Worm (Caenorhabditis elegans): ENCODE measurements around the gene Y73C8C.10.

DNA sequence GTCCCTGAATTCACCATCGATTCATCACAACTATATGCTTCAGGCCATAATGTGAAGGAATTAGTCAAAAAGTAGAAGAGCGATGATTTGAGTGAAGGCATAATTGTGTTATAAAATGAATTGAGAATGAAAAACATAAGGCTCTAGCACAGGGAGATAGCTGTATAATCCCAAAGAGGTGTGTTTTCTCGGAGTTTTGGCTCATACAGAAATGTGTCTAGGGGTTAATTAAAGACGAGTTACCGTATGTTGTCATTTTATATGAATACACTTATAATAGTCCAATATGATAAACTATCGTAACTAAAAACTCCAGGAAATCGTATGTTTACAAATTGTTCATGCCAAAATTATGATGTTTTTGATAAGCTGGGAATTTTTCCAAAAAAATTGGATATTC lies 46.8 kb downstream of the Y73C8C.10 start, which contains the start of gene srt-5:
- TF ChIP-seq nhr-12 (tag; optimal IDR thresholded peaks at IDR 0.05) (no peak), ama-1 (optimal IDR thresholded peaks at IDR 0.05) (no peak), nhr-25 (tag; optimal IDR thresholded peaks at IDR 0.05) (no peak), nhr-237 (tag; optimal IDR thresholded peaks at IDR 0.05) (no peak), sea-2 (GFP tag; optimal IDR thresholded peaks at IDR 0.05) (no peak), ZK546.5 (tag; optimal IDR thresholded peaks at IDR 0.05) (no peak), elt-3 (tag; optimal IDR thresholded peaks at IDR 0.05) (no peak), aly-2 (tag; optimal IDR thresholded peaks at IDR 0.05) (no peak), ceh-82 (tag; optimal IDR thresholded peaks at IDR 0.05) (no peak), pha-4 (tag; optimal IDR thresholded peaks at IDR 0.05) (no peak), nhr-77 (tag; optimal IDR thresholded peaks at IDR 0.05) (no peak)
